Worm (Caenorhabditis elegans): Measurements from ENCODE around the gene F32D8.3.

The F32D8.3 gene

ce11 chrV:10924731-10925130 lies 38.1 kb downstream of the F32D8.3 start, which contains the start of gene F58B4.6:
F58B4.6 (plus strand) TSS chrV:10925031.
- TF ChIP-seq klf-2 (GFP tag; conservative IDR thresholded peaks at IDR 0.05) (no peak), T22C8.4 (GFP tag; IDR thresholded peaks at IDR 0.05) (no peak)

DNA sequence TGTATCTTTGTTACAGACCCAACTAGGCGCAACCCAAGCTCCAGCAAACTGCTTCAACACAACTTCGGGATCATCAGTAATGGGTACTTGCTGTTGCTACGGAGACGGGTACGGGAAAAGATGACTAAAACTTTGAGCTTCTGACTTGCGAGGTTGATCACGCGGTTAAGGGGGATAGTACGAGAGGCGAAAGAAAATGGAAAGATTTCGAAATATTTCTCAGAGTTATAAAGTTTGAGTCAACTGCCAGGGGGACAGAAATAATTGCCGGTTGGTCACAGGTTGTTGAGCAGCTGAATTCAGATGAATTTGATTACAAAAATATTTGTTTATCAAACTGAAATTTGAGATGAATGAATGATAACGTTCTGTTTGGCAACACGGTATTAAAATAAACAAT lies 39.0 kb downstream of the F32D8.3 start:
- no peak for TF ChIP-seq T22C8.4 (GFP tag; IDR thresholded peaks at IDR 0.05)
- no peak for TF ChIP-seq ref-1 (GFP tag; conservative IDR thresholded peaks at IDR 0.05)
- no peak for TF ChIP-seq med-1 (GFP tag; optimal IDR thresholded peaks at IDR 0.05; ENCODE audit: insufficient read depth)
- TF ChIP-seq cog-1 (tag; optimal IDR thresholded peaks at IDR 0.05): no peak

ce11 chrV:10929511-10929910 lies 42.9 kb downstream of the F32D8.3 start, which contains the start of gene F58B4.3:
F58B4.3 (plus strand) TSS chrV:10929811.
- TF ChIP-seq ztf-23 (GFP tag; IDR thresholded peaks at IDR 0.05) (no peak), ref-1 (GFP tag; conservative IDR thresholded peaks at IDR 0.05) (no peak), tab-1 (GFP tag; IDR thresholded peaks at IDR 0.05) (no peak), flt-1 (GFP tag; IDR thresholded peaks at IDR 0.05) (no peak), T22C8.4 (GFP tag; IDR thresholded peaks at IDR 0.05) (no peak)

ce11 chrV:10931189-10931588 lies 44.6 kb downstream of the F32D8.3 start, which contains the start of gene scvp-1:
scvp-1 (minus strand) TSS chrV:10931289.
- no peak for TF ChIP-seq T22C8.4 (GFP tag; IDR thresholded peaks at IDR 0.05)
- TF ChIP-seq ztf-29 (GFP tag; IDR thresholded peaks at IDR 0.05): no peak
- no peak for TF ChIP-seq flt-1 (GFP tag; IDR thresholded peaks at IDR 0.05)
- TF ChIP-seq ref-1 (GFP tag; conservative IDR thresholded peaks at IDR 0.05): no peak
- no peak for TF ChIP-seq tab-1 (GFP tag; IDR thresholded peaks at IDR 0.05)
- TF ChIP-seq med-1 (GFP tag; optimal IDR thresholded peaks at IDR 0.05; ENCODE audit: insufficient read depth): no peak
- no peak for TF ChIP-seq cog-1 (tag; optimal IDR thresholded peaks at IDR 0.05)
- TF ChIP-seq ztf-23 (GFP tag; IDR thresholded peaks at IDR 0.05): no peak

DNA sequence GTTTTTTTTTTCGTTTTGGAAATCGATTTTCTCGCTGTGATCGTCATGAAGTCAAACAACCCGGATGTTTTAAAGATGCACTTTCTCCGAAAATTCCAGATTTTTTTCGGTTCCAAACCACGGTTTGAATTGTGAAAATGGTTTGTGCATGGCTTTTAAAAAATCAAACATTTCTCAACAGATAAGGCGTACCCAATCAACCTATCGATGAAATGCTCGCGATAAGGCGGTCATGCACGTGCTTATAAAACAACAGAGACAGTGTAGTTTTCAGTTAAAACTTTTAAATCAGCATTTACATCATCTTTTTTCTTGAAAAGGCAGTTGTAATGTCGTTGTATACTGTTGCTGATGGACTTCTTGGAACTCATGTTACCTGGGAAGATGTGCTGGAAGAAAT lies 45.8 kb downstream of the F32D8.3 start, which contains the start of gene F58B4.5:
TSS of gene F58B4.5 (plus strand) at position 283 of the 400 bp plus-strand sequence.
- no peak for TF ChIP-seq klf-2 (GFP tag; conservative IDR thresholded peaks at IDR 0.05)
- TF ChIP-seq ref-1 (GFP tag; conservative IDR thresholded peaks at IDR 0.05): no peak
- no peak for TF ChIP-seq med-1 (GFP tag; optimal IDR thresholded peaks at IDR 0.05; ENCODE audit: insufficient read depth)
- no peak for TF ChIP-seq tab-1 (GFP tag; IDR thresholded peaks at IDR 0.05)
- TF ChIP-seq cog-1 (tag; optimal IDR thresholded peaks at IDR 0.05): no peak
- TF ChIP-seq flt-1 (GFP tag; IDR thresholded peaks at IDR 0.05): no peak
- no peak for TF ChIP-seq ztf-23 (GFP tag; IDR thresholded peaks at IDR 0.05)

DNA sequence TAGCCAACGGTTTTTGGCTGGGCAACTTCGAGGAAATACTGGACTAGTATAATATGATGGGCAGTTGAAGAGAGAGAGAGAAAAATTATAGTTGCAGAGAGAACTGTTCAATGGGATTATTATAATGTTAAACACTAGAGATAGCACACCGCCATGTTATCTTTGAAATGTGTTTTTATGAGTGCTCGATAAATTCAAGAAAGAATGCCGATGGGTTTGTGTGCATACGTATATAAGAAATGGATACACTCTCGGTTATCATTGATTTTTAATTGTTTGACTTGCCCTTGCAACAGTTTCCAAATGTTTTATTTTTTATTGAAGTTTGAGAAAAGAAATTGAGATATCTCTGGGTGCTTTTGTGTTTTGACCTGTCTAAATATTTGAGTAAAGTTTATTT lies 50.0 kb downstream of the F32D8.3 start, which contains the start of gene F17C11.12:
TSS of gene F17C11.12 (minus strand) at position 240 of the 400 bp plus-strand sequence.
- TF ChIP-seq cog-1 (tag; optimal IDR thresholded peaks at IDR 0.05) (no peak), T22C8.4 (GFP tag; IDR thresholded peaks at IDR 0.05) (no peak), ztf-23 (GFP tag; IDR thresholded peaks at IDR 0.05) (no peak), flt-1 (GFP tag; IDR thresholded peaks at IDR 0.05) (no peak)

DNA sequence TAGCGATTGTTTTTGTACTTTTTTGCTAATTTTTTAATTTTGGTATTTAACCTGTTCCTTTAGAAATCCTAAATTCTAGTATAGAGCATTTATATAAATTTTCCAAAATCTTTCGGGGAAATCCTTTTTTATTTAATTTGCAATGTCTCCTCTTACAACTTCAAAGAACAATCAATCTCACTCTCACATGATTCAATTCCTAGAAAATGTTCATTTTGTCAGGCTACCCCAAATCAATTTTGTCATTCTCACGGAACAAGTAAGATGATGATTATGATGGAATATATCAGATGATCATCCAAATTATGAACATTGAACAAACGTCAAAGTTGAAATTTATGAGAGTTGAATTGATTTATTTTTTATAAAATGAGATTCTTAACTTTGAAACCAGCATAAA lies 50.7 kb downstream of the F32D8.3 start:
- TF ChIP-seq ref-1 (GFP tag; conservative IDR thresholded peaks at IDR 0.05): no peak
- TF ChIP-seq med-1 (GFP tag; optimal IDR thresholded peaks at IDR 0.05; ENCODE audit: insufficient read depth): no peak
- no peak for TF ChIP-seq T22C8.4 (GFP tag; IDR thresholded peaks at IDR 0.05)
- TF ChIP-seq klf-2 (GFP tag; conservative IDR thresholded peaks at IDR 0.05): no peak
- no peak for TF ChIP-seq cog-1 (tag; optimal IDR thresholded peaks at IDR 0.05)
- TF ChIP-seq ztf-23 (GFP tag; IDR thresholded peaks at IDR 0.05): no peak
- no peak for TF ChIP-seq flt-1 (GFP tag; IDR thresholded peaks at IDR 0.05)
- TF ChIP-seq tab-1 (GFP tag; IDR thresholded peaks at IDR 0.05): no peak
- TF ChIP-seq ztf-29 (GFP tag; IDR thresholded peaks at IDR 0.05): no peak
